Worm (Caenorhabditis elegans): ENCODE data around the gene col-86.

DNA sequence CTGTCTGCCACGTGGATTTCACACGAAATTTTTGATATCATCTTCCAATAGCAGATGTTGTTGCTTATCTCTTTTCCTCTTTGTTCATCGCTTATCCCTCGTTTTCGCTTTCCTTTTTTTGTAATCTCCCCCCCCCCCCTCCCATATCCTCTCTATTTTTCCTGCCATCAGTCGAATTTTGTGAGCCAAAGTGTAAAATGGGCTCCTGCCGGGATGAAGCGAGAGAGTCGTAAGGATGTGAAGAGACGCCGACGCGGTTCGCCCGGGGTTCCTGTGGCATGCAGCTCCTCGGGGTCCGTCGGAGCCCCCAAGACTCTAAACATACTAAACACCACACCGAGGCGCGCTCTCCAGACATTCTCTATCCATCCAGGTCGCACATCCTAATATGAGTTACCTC is 41.5 kb downstream of the col-86 start, which contains the start of gene zyx-1:
- TF ChIP-seq ceh-18 (tag; optimal IDR thresholded peaks at IDR 0.05) = no peak
- no peak for TF ChIP-seq odd-2 (tag; optimal IDR thresholded peaks at IDR 0.05)
- TF ChIP-seq ttx-3 (tag; optimal IDR thresholded peaks at IDR 0.05) = no peak

Measured in whole organism, late embryonic.